Fruit fly (Drosophila melanogaster): ENCODE results near the gene CG6845.

dm6 chr3L:123784-124479 is 22.3 kb upstream of the CG6845 start:
- TF ChIP-seq CG7101 (tag; optimal IDR thresholded peaks at IDR 0.05) (no peak), CG12768 (GFP tag; optimal IDR thresholded peaks at IDR 0.05) (no peak), toe (GFP tag; optimal IDR thresholded peaks at IDR 0.05) (no peak), ovo (GFP tag; optimal IDR thresholded peaks at IDR 0.05) (no peak), tj (GFP tag; optimal IDR thresholded peaks at IDR 0.05) (no peak)

Data from whole organism, adult.